Fruit fly (Drosophila melanogaster): ENCODE data around the gene CG43169.

Gene CG43169

dm6 chr3L:8920710-8921109, 32.3 kb upstream of the CG43169 start (continued):
- TF ChIP-seq kay (GFP tag; optimal IDR thresholded peaks at IDR 0.05) (no peak), gt (GFP tag; IDR thresholded peaks at IDR 0.05) (no peak), CG15601 (tag; optimal IDR thresholded peaks at IDR 0.05) (peak; percentile 6), CG30020 (tag; optimal IDR thresholded peaks at IDR 0.05) (no peak), klu (GFP tag; IDR thresholded peaks at IDR 0.05) (peak; percentile 54; the same call in 1 of the 2 replicates), CG9876 (GFP tag; optimal IDR thresholded peaks at IDR 0.05) (no peak), Myb (GFP tag; optimal IDR thresholded peaks at IDR 0.05) (no peak), Kr (GFP tag; optimal IDR thresholded peaks at IDR 0.05) (no peak), her (GFP tag; optimal IDR thresholded peaks at IDR 0.05) (peak; percentile 33), disco-r (GFP tag; optimal IDR thresholded peaks at IDR 0.05) (no peak), CG15696 (tag; optimal IDR thresholded peaks at IDR 0.05) (no peak), CG17361 (GFP tag; IDR thresholded peaks at IDR 0.05) (peak; percentile 57; the same call in 2 of the 3 replicates), fd102C (GFP tag; optimal IDR thresholded peaks at IDR 0.05) (no peak), Poxn (GFP tag; IDR thresholded peaks at IDR 0.05) (no peak), stwl (tag; optimal IDR thresholded peaks at IDR 0.05) (no peak), Asciz (GFP tag; optimal IDR thresholded peaks at IDR 0.05) (peak; percentile 59), sug (tag; optimal IDR thresholded peaks at IDR 0.05) (peak; percentile 28), Usf (GFP tag; optimal IDR thresholded peaks at IDR 0.05) (no peak), sisA (GFP tag; IDR thresholded peaks at IDR 0.05) (peak; percentile 74), CG11398 (GFP tag; optimal IDR thresholded peaks at IDR 0.05) (peak; percentile 16), HmgD (GFP tag; optimal IDR thresholded peaks at IDR 0.05) (no peak), CG4328 (GFP tag; optimal IDR thresholded peaks at IDR 0.05) (peak; percentile 8), CG12071 (GFP tag; optimal IDR thresholded peaks at IDR 0.05) (peak; percentile 69), Aef1 (GFP tag; IDR thresholded peaks at IDR 0.05) (peak; percentile 62), D19B (GFP tag; optimal IDR thresholded peaks at IDR 0.05) (no peak), Elba2 (GFP tag; optimal IDR thresholded peaks at IDR 0.05) (no peak), bab2 (GFP tag; optimal IDR thresholded peaks at IDR 0.05) (no peak), Sin3A (optimal IDR thresholded peaks at IDR 0.05) (no peak), Lpt (GFP tag; optimal IDR thresholded peaks at IDR 0.05) (no peak), kni (GFP tag; optimal IDR thresholded peaks at IDR 0.05) (no peak), CG11723 (GFP tag; optimal IDR thresholded peaks at IDR 0.05) (peak; percentile 50), Fer3 (tag; optimal IDR thresholded peaks at IDR 0.05) (peak; percentile 64), CG10274 (GFP tag; optimal IDR thresholded peaks at IDR 0.05) (peak; percentile 45), wdn (GFP tag; IDR thresholded peaks at IDR 0.05) (peak; percentile 62; the same call in 1 of the 2 replicates), gcm2 (GFP tag; optimal IDR thresholded peaks at IDR 0.05) (peak; percentile 35), CG2889 (GFP tag; IDR thresholded peaks at IDR 0.05) (no peak; the same call in 2 of the 3 replicates), CG10565 (GFP tag; optimal IDR thresholded peaks at IDR 0.05) (no peak), sqz (GFP tag; optimal IDR thresholded peaks at IDR 0.05) (no peak), CG10147 (GFP tag; optimal IDR thresholded peaks at IDR 0.05) (peak; percentile 74), tin (GFP tag; optimal IDR thresholded peaks at IDR 0.05) (peak; percentile 69), pita (GFP tag; optimal IDR thresholded peaks at IDR 0.05) (no peak), CG4730 (GFP tag; IDR thresholded peaks at IDR 0.05) (peak; percentile 55; the same call in 1 of the 2 replicates), CG7963 (GFP tag; IDR thresholded peaks at IDR 0.05; ENCODE audit: partially characterized antibody) (no peak), CG31441 (GFP tag; IDR thresholded peaks at IDR 0.05) (peak; percentile 78), CG10959 (GFP tag; IDR thresholded peaks at IDR 0.05) (no peak), Awh (GFP tag; IDR thresholded peaks at IDR 0.05) (peak; percentile 78), NFAT (GFP tag; IDR thresholded peaks at IDR 0.05) (peak; percentile 37; the same call in 1 of the 2 replicates), Side (GFP tag; optimal IDR thresholded peaks at IDR 0.05) (peak; percentile 48), CG18599 (GFP tag; optimal IDR thresholded peaks at IDR 0.05) (peak; percentile 81), Xrp1 (GFP tag; IDR thresholded peaks at IDR 0.05) (peak; percentile 67; the same call in 1 of the 2 replicates), CG3065 (GFP tag; optimal IDR thresholded peaks at IDR 0.05) (peak; percentile 41), Bteb2 (GFP tag; optimal IDR thresholded peaks at IDR 0.05) (peak; percentile 39)

Measured in whole organism, embryonic.